Worm (Caenorhabditis elegans) whole organism, late embryonic: Measurements from ENCODE around the gene F08D12.15.

Experiments used
- T23F11.4 ChIP-seq: fragments of 200-800 bp; sonication (Bioruptor generic); optimal IDR thresholded peaks from 2 replicates; lab custom pipeline; 2018; ENCODE audit warnings: mild to moderate bottlenecking, missing genetic modification characterization, missing compliant biosample characterization
- ceh-19 ChIP-seq: fragments of 200-800 bp; sonication (Bioruptor generic); optimal IDR thresholded peaks from 2 replicates; lab custom pipeline; 2018; ENCODE audit warnings: mild to moderate bottlenecking, missing genetic modification characterization, missing compliant biosample characterization
- ceh-22 ChIP-seq: sonication (generic microtip); optimal IDR thresholded peaks from 2 replicates; lab custom pipeline; 2017; ENCODE audit warnings: missing biosample characterization, missing genetic modification characterization
- dve-1 ChIP-seq: sonication (generic microtip); optimal IDR thresholded peaks from 2 replicates; lab custom pipeline; 2017; ENCODE audit warnings: antibody characterized with exemption, mild to moderate bottlenecking, missing genetic modification characterization, missing compliant biosample characterization
- elt-2 ChIP-seq: sonication (generic microtip); optimal IDR thresholded peaks from 2 replicates; lab custom pipeline; 2016; ENCODE audit warnings: missing genetic modification reagents, missing genetic modification characterization, missing compliant biosample characterization
- fkh-10 ChIP-seq: fragments of 150-350 bp; optimal IDR thresholded peaks from 2 replicates; lab custom pipeline; 2014; ENCODE audit warnings: missing biosample characterization, missing genetic modification reagents, missing genetic modification characterization
- lin-11 ChIP-seq: fragments of 200-800 bp; sonication (Bioruptor generic); optimal IDR thresholded peaks from 2 replicates; lab custom pipeline; 2018; ENCODE audit warnings: mild to moderate bottlenecking, missing genetic modification characterization, missing compliant biosample characterization
- sox-2 ChIP-seq: fragments of 200-800 bp; sonication (Bioruptor generic); IDR thresholded peaks from 2 replicates; pipeline ENCODE4 v1.3.6; 2022; ENCODE audit warnings: missing genetic modification reagents, missing genetic modification characterization, missing compliant biosample characterization

DNA sequence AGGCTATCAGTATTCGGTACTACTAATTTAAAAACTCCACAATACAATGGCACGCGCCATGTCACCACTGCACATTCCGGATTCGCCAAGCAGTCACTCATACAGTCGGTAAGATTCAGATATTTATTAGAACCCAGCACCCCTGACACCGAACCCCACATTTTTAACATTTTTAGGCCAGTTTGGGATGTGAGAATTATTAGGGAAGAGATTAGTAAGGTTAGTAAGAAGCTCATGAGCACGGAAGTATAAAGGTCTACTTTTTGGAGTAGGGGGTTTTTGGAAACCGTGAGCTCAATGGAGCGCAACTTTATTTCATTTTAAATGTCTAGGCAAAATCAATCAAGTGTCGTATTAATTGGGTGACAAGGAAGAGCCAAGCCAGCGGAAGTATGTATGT, 8.5 kb upstream of the F08D12.15 start, which contains the start of gene F29A7.8:
- TF ChIP-seq dve-1 (tag; lab: Kevin White, UChicago) = no peak
- no peak for TF ChIP-seq elt-2
- no peak for TF ChIP-seq sox-2
- TF ChIP-seq ceh-22 = no peak
- no peak for TF ChIP-seq T23F11.4 (GFP tag; lab: Kevin White, UChicago)
- TF ChIP-seq lin-11 (tag; lab: Kevin White, UChicago) = no peak
- no peak for TF ChIP-seq fkh-10
- TF ChIP-seq ceh-19 = no peak
